Fruit fly (Drosophila melanogaster) whole organism, wandering third instar larva: ENCODE data around the gene Rpt4.

Experiments used
- Dfd ChIP-seq: fragments of >200 bp; optimal IDR thresholded peaks from 2 replicates; lab custom pipeline; 2017; ENCODE audit warnings: missing biosample characterization, missing genetic modification characterization
- OdsH ChIP-seq: fragments of 200-800 bp; sonication (Bioruptor generic); optimal IDR thresholded peaks from 2 replicates; lab custom pipeline; 2016; ENCODE audit warnings: missing biosample characterization, mild to moderate bottlenecking, missing genetic modification characterization
- Sp1 ChIP-seq: fragments of 200-800 bp; sonication (Bioruptor generic); optimal IDR thresholded peaks from 3 replicates; lab custom pipeline; 2019; ENCODE audit warnings: missing biosample characterization, mild to moderate bottlenecking, missing genetic modification characterization, moderate library complexity
- dsf ChIP-seq: sonication (Bioruptor generic); optimal IDR thresholded peaks from 2 replicates; lab custom pipeline; 2016; ENCODE audit warnings: missing biosample characterization, missing genetic modification characterization, borderline replicate concordance
- h ChIP-seq: fragments of 200-800 bp; sonication (Bioruptor generic); optimal IDR thresholded peaks from 3 replicates; lab custom pipeline; 2016; ENCODE audit warnings: missing biosample characterization, mild to moderate bottlenecking, missing genetic modification characterization
- pan ChIP-seq: fragments of >200 bp; optimal IDR thresholded peaks from 2 replicates; lab custom pipeline; 2017
- sage ChIP-seq: fragments of 200-800 bp; sonication (Bioruptor generic); optimal IDR thresholded peaks from 2 replicates; lab custom pipeline; 2016; ENCODE audit warnings: missing biosample characterization, mild to moderate bottlenecking, missing genetic modification characterization

- TF ChIP-seq Dfd (GFP tag; lab: Kevin White, UChicago), result no peak
- no peak for TF ChIP-seq pan (lab: Kevin White, UChicago)
- TF ChIP-seq h, result no peak
- no peak for TF ChIP-seq dsf (GFP tag; lab: Kevin White, UChicago)
- TF ChIP-seq OdsH (GFP tag; lab: Kevin White, UChicago), result no peak
- TF ChIP-seq Sp1 (GFP tag; lab: Kevin White, UChicago), result no peak
- no peak for TF ChIP-seq sage (GFP tag; lab: Kevin White, UChicago)
These were observed 23.1 kb downstream of the Rpt4 start, which contains the start of gene Spt6 for dm6 chrX:6267745-6268582.
